Fruit fly (Drosophila melanogaster) whole organism: ENCODE measurements around the gene mys.

Source experiments
- CG8478 ChIP-seq: fragments of >200 bp; optimal IDR thresholded peaks from 2 replicates; lab custom pipeline; 2018; ENCODE audit warnings: inconsistent platforms
- EcR ChIP-seq, 2 experiments: fragments of >200 bp; optimal IDR thresholded peaks; 2 replicates each; lab custom pipeline; 2017; ENCODE audit warnings: missing biosample characterization in 2 of 2, missing genetic modification characterization in 2 of 2, missing genetic modification reagents in 2 of 2
- pan ChIP-seq: fragments of >200 bp; optimal IDR thresholded peaks from 2 replicates; lab custom pipeline; 2017
- psq ChIP-seq: fragments of >200 bp; optimal IDR thresholded peaks from 2 replicates; lab custom pipeline; 2017
- usp ChIP-seq: fragments of >200 bp; optimal IDR thresholded peaks from 2 replicates; lab custom pipeline; 2017; ENCODE audit warnings: missing biosample characterization, missing genetic modification characterization, mixed read lengths

DNA sequence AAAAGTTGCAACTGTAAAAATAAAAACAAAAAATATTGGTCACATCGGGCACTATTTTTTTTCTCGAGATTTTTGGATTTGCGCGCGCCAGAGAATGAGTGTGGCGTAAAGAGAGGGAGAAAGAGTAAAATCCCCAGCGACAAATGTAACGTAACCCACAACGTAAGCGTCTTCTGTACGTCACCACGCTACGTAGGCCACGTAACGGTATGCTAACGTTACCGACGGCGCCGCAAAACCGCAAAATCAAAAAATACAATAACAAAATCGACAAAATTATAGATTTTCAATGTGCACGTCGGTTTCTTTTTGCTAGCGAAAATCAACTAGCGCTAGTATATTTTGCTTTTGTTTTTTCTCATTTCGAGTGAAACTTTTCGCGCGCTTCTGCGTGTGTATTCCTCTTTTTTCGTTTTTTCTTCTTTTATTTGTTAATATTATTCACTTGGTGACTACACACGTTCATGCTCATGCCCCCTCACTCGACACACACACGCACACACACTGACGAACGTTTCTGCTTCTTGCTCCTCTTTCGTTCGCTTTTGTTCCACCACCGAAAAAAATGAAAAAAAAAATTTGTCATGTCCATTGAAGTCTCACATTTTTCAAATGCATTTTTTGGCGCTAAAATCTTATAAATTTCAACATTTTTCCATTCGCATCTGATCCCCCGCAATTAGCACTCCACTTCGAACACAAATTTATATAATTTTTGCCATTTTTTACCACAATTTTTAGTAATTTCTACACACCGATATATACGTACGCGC lies 1.1 kb upstream of the mys start:
- no peak for TF ChIP-seq pan (lab: Kevin White, UChicago)
- TF ChIP-seq CG8478 = no peak
- TF ChIP-seq EcR (GFP tag; optimal IDR thresholded peaks at IDR 0.05; lab: Kevin White, UChicago) = no peak
- TF ChIP-seq psq (lab: Kevin White, UChicago) = no peak
- no peak for TF ChIP-seq usp (GFP tag; lab: Kevin White, UChicago)
